Fruit fly (Drosophila melanogaster): ENCODE data around the gene CG8300.

CG8300 gene

dm6 chrX:7104400-7105068 is at the start of gene CG8300, which contains the start of gene CG4617:
Gene CG8300, plus strand, starts transcription at chrX:7104885.
Gene CG4617, minus strand, starts transcription at chrX:7104491.
- TF ChIP-seq Dll (optimal IDR thresholded peaks at IDR 0.05): no peak
- no peak for TF ChIP-seq pan (optimal IDR thresholded peaks at IDR 0.05)
- no peak for TF ChIP-seq usp (GFP tag; optimal IDR thresholded peaks at IDR 0.05)
- TF ChIP-seq EcR (GFP tag; optimal IDR thresholded peaks at IDR 0.05): no peak

- TF ChIP-seq CG8478 (optimal IDR thresholded peaks at IDR 0.05) (no peak), Dll (optimal IDR thresholded peaks at IDR 0.05) (no peak), usp (GFP tag; optimal IDR thresholded peaks at IDR 0.05) (no peak), psq (optimal IDR thresholded peaks at IDR 0.05) (no peak), EcR (GFP tag; optimal IDR thresholded peaks at IDR 0.05) (no peak), pan (optimal IDR thresholded peaks at IDR 0.05) (no peak)
Observed at dm6 chrX:7058973-7059372, 45.7 kb upstream of the CG8300 start.

- no peak for TF ChIP-seq usp (GFP tag; optimal IDR thresholded peaks at IDR 0.05)
- no peak for TF ChIP-seq psq (optimal IDR thresholded peaks at IDR 0.05)
- TF ChIP-seq CG8478 (optimal IDR thresholded peaks at IDR 0.05): no peak
- no peak for TF ChIP-seq EcR (GFP tag; optimal IDR thresholded peaks at IDR 0.05)
Observed at dm6 chrX:7063563-7063962, 41.1 kb upstream of the CG8300 start.

dm6 chrX:7065835-7066234 is 38.9 kb upstream of the CG8300 start, which contains the start of gene CG12541:
Gene CG12541, minus strand, starts transcription at chrX:7066052.
- TF ChIP-seq EcR (GFP tag; optimal IDR thresholded peaks at IDR 0.05) (no peak), Dll (optimal IDR thresholded peaks at IDR 0.05) (no peak), psq (optimal IDR thresholded peaks at IDR 0.05) (no peak), CG8478 (optimal IDR thresholded peaks at IDR 0.05) (no peak), pan (optimal IDR thresholded peaks at IDR 0.05) (no peak), usp (GFP tag; optimal IDR thresholded peaks at IDR 0.05) (no peak)

dm6 chrX:7066608-7067007 is 38.1 kb upstream of the CG8300 start:
- TF ChIP-seq CG8478 (optimal IDR thresholded peaks at IDR 0.05): no peak
- TF ChIP-seq Dll (optimal IDR thresholded peaks at IDR 0.05): no peak
- no peak for TF ChIP-seq EcR (GFP tag; optimal IDR thresholded peaks at IDR 0.05)
- TF ChIP-seq usp (GFP tag; optimal IDR thresholded peaks at IDR 0.05): no peak
- TF ChIP-seq psq (optimal IDR thresholded peaks at IDR 0.05): no peak
- TF ChIP-seq pan (optimal IDR thresholded peaks at IDR 0.05): no peak

- TF ChIP-seq EcR (GFP tag; optimal IDR thresholded peaks at IDR 0.05) (no peak), usp (GFP tag; optimal IDR thresholded peaks at IDR 0.05) (no peak), pan (optimal IDR thresholded peaks at IDR 0.05) (no peak), psq (optimal IDR thresholded peaks at IDR 0.05) (no peak), CG8478 (optimal IDR thresholded peaks at IDR 0.05) (no peak), Dll (optimal IDR thresholded peaks at IDR 0.05) (no peak)
Observed at dm6 chrX:7067248-7067647, 37.4 kb upstream of the CG8300 start.

- TF ChIP-seq psq (optimal IDR thresholded peaks at IDR 0.05): no peak
Observed at dm6 chrX:7068088-7068487, 36.6 kb upstream of the CG8300 start.

dm6 chrX:7069011-7069463 is 35.6 kb upstream of the CG8300 start, which contains the start of gene CG4607:
Gene CG4607, plus strand, starts transcription at chrX:7069413.
- TF ChIP-seq pan (optimal IDR thresholded peaks at IDR 0.05): no peak
- no peak for TF ChIP-seq CG8478 (optimal IDR thresholded peaks at IDR 0.05)
- TF ChIP-seq Dll (optimal IDR thresholded peaks at IDR 0.05): no peak
- TF ChIP-seq usp (GFP tag; optimal IDR thresholded peaks at IDR 0.05): no peak
- TF ChIP-seq EcR (GFP tag; optimal IDR thresholded peaks at IDR 0.05): no peak
- no peak for TF ChIP-seq psq (optimal IDR thresholded peaks at IDR 0.05)

- TF ChIP-seq pan (optimal IDR thresholded peaks at IDR 0.05) (no peak), usp (GFP tag; optimal IDR thresholded peaks at IDR 0.05) (no peak), Dll (optimal IDR thresholded peaks at IDR 0.05) (no peak), EcR (GFP tag; optimal IDR thresholded peaks at IDR 0.05) (no peak), psq (optimal IDR thresholded peaks at IDR 0.05) (no peak), CG8478 (optimal IDR thresholded peaks at IDR 0.05) (no peak)
Observed at dm6 chrX:7073234-7073878, 31.3 kb upstream of the CG8300 start.

- no peak for TF ChIP-seq psq (optimal IDR thresholded peaks at IDR 0.05)
- no peak for TF ChIP-seq usp (GFP tag; optimal IDR thresholded peaks at IDR 0.05)
- no peak for TF ChIP-seq pan (optimal IDR thresholded peaks at IDR 0.05)
- TF ChIP-seq EcR (GFP tag; optimal IDR thresholded peaks at IDR 0.05): no peak
- TF ChIP-seq Dll (optimal IDR thresholded peaks at IDR 0.05): no peak
- TF ChIP-seq CG8478 (optimal IDR thresholded peaks at IDR 0.05): no peak
Observed at dm6 chrX:7074316-7074925, 30.3 kb upstream of the CG8300 start.

dm6 chrX:7082407-7082806 is 22.3 kb upstream of the CG8300 start:
- TF ChIP-seq psq (optimal IDR thresholded peaks at IDR 0.05) (no peak), EcR (GFP tag; optimal IDR thresholded peaks at IDR 0.05) (no peak), Dll (optimal IDR thresholded peaks at IDR 0.05) (no peak), pan (optimal IDR thresholded peaks at IDR 0.05) (no peak), CG8478 (optimal IDR thresholded peaks at IDR 0.05) (no peak), usp (GFP tag; optimal IDR thresholded peaks at IDR 0.05) (no peak)

dm6 chrX:7086539-7086938 is 18.1 kb upstream of the CG8300 start:
- TF ChIP-seq usp (GFP tag; optimal IDR thresholded peaks at IDR 0.05): no peak
- no peak for TF ChIP-seq pan (optimal IDR thresholded peaks at IDR 0.05)
- no peak for TF ChIP-seq CG8478 (optimal IDR thresholded peaks at IDR 0.05)
- no peak for TF ChIP-seq psq (optimal IDR thresholded peaks at IDR 0.05)
- no peak for TF ChIP-seq Dll (optimal IDR thresholded peaks at IDR 0.05)
- TF ChIP-seq EcR (GFP tag; optimal IDR thresholded peaks at IDR 0.05): no peak

All from whole organism.